Worm (Caenorhabditis elegans): ENCODE measurements around the gene acp-5.
A peak's percentile ranks its signal among the peaks of the same experiment; 100 is the strongest.

The acp-5 gene

DNA sequence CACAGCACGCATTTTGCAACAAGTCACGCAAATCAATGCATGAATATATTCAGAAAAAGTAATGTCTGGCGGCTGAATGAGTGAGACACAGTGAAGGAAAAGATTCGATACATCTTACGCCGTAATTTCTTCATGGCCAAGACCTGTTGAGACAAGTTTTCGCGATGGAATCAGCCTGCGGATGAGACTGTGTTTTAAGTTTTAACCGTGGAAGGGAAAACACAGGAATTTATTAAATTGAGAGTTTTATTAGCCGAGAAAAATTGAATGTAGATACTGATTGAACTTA is 24.9 kb downstream of the acp-5 start, which contains the start of gene hog-1:
TSS of gene hog-1 (minus strand) at position 101 of the 289 bp plus-strand sequence.
- TF ChIP-seq unc-39 (tag; optimal IDR thresholded peaks at IDR 0.05) (no peak), ZK546.5 (tag; optimal IDR thresholded peaks at IDR 0.05) (no peak), C34F6.9 (tag; optimal IDR thresholded peaks at IDR 0.05) (no peak), sma-3 (GFP tag; optimal IDR thresholded peaks at IDR 0.05) (no peak)

DNA sequence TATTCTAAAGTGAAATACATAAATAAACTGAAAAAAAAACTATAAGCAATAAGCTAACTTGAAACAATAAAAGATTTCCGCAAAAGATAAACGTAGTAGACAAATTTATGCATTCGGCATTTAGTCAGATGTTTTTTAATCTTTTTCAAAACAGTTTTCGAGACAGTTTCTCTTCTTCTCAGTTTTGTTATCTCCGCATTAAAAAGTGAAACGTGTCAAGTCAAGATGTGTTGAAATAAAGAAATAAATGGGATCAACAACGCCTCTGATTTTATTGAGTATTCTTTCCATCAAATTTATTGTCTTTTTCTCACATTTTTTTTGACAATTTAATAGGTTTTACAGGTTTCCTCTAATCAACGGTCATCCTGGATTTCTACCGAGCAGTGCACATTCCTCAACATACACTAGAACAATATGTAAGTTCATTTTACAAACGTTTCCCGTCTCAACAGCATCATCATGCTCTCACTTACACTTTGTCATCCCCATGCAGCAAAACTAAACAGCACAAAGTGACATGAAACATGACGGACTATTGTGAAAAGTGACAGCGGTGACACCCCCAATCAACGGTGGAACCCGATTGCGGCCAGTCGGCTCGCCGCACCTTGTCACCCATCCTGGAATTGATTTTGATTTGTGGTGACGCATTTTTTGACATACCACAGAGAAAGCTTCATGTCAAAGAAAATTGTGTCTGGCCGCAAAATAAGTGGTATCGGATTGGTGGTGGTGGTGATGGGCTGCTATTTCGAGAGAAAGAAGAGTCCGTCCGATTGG is 25.4 kb downstream of the acp-5 start:
- TF ChIP-seq ceh-16 (tag; optimal IDR thresholded peaks at IDR 0.05), result no peak
- TF ChIP-seq peb-1 (tag; optimal IDR thresholded peaks at IDR 0.05), result no peak
- peak; percentile 64 for TF ChIP-seq blmp-1 (tag; optimal IDR thresholded peaks at IDR 0.05; ENCODE audit: insufficient read depth)
- peak; percentile 4 for TF ChIP-seq nhr-25 (tag; optimal IDR thresholded peaks at IDR 0.05)
- TF ChIP-seq nhr-6 (tag; optimal IDR thresholded peaks at IDR 0.05), result no peak
- no peak for TF ChIP-seq mdl-1 (tag; optimal IDR thresholded peaks at IDR 0.05)

DNA sequence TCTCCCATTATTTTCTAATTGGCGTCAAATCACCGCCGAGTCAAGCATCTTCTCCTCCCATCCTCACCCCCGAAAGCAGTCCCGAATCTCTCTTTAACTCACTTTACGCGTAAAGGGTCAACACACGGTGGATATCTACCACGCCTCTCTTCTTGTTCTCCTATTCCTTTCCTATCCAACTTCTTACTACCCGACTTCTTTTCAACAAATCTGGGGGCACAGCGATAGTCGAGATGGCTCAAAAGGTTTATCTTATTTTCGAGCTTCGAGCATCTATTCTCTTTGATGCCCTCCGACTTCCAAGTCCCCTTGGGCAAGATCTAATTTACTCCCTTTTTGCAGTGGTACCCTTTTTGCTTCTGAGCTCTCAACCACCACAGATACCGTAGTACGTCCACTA is 29.9 kb downstream of the acp-5 start:
- no peak for TF ChIP-seq R02D3.7 (tag; optimal IDR thresholded peaks at IDR 0.05)
- no peak for TF ChIP-seq unc-62 (GFP tag; optimal IDR thresholded peaks at IDR 0.05)
- no peak for TF ChIP-seq elt-3 (tag; optimal IDR thresholded peaks at IDR 0.05)
- no peak for TF ChIP-seq dmd-4 (tag; optimal IDR thresholded peaks at IDR 0.05)
- TF ChIP-seq nhr-12 (tag; optimal IDR thresholded peaks at IDR 0.05), result no peak
- no peak for TF ChIP-seq nhr-77 (tag; optimal IDR thresholded peaks at IDR 0.05)
- no peak for TF ChIP-seq lin-13 (GFP tag; optimal IDR thresholded peaks at IDR 0.05)
- TF ChIP-seq F13H6.1 (tag; optimal IDR thresholded peaks at IDR 0.05), result no peak
- TF ChIP-seq elt-1 (tag; optimal IDR thresholded peaks at IDR 0.05), result no peak
- TF ChIP-seq alr-1 (tag; optimal IDR thresholded peaks at IDR 0.05), result no peak
- TF ChIP-seq nhr-6 (tag; optimal IDR thresholded peaks at IDR 0.05), result no peak
- no peak for TF ChIP-seq gmeb-1 (tag; optimal IDR thresholded peaks at IDR 0.05)
- TF ChIP-seq sem-4 (tag; optimal IDR thresholded peaks at IDR 0.05), result no peak
- TF ChIP-seq nhr-10 (tag; optimal IDR thresholded peaks at IDR 0.05), result no peak
- no peak for TF ChIP-seq ztf-11 (tag; optimal IDR thresholded peaks at IDR 0.05)
- TF ChIP-seq skn-1 (tag; optimal IDR thresholded peaks at IDR 0.05), result no peak
- TF ChIP-seq egl-27 (tag; optimal IDR thresholded peaks at IDR 0.05), result no peak
- TF ChIP-seq ztf-4 (tag; optimal IDR thresholded peaks at IDR 0.05), result no peak
- TF ChIP-seq sma-3 (GFP tag; optimal IDR thresholded peaks at IDR 0.05), result no peak

DNA sequence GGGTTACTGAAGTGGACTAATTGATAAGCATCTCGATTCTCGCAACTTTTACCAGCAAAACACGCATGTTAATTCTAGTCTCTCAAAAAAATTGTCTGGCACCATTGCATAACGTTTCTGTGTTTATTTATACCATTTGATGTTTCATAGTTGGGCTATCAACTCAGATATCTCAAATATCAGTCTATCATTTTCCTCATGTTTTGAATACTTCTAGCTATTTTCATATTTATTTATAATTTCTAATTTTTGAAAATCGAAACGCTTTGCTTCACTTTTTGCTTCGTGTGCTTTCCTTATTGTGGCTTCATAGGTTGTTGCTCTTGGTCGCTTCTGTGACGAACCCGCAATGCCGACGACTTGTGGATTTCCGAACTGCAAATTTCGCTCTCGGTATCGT is 33.2 kb downstream of the acp-5 start, which contains the start of gene ctbp-1:
TSS of gene ctbp-1 (plus strand) at position 301 of the 400 bp plus-strand sequence.
- no peak for TF ChIP-seq nhr-6 (tag; optimal IDR thresholded peaks at IDR 0.05)
- TF ChIP-seq ZK546.5 (tag; optimal IDR thresholded peaks at IDR 0.05), result no peak
- TF ChIP-seq mdl-1 (tag; optimal IDR thresholded peaks at IDR 0.05), result no peak

DNA sequence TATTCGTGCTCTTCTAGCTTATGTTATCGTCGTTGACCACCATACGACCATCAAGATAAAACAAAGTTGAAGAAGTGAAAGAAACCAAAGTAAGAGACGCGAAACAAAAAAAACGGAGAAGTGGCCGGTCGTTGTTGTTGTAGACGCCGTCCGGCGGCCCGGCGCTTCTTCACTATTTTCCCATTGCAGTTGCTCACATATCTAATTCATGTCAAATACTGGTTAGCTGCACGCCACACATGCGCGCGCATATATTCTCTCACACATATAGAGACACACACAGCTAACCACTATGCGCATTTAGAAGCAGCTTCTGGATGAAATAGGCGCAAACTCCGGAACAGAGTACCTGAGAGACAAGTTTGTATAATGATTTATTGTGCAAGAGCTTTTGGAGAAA is 38.8 kb downstream of the acp-5 start:
- TF ChIP-seq ama-1 (optimal IDR thresholded peaks at IDR 0.05) (no peak), lin-13 (GFP tag; optimal IDR thresholded peaks at IDR 0.05) (no peak), nhr-21 (tag; optimal IDR thresholded peaks at IDR 0.05) (no peak), nhr-6 (tag; optimal IDR thresholded peaks at IDR 0.05) (no peak), R02D3.7 (tag; optimal IDR thresholded peaks at IDR 0.05) (no peak), ztf-1 (GFP tag; conservative IDR thresholded peaks at IDR 0.05) (no peak), nhr-237 (tag; optimal IDR thresholded peaks at IDR 0.05) (no peak), nhr-129 (tag; optimal IDR thresholded peaks at IDR 0.05) (no peak), ceh-82 (tag; optimal IDR thresholded peaks at IDR 0.05) (no peak)

DNA sequence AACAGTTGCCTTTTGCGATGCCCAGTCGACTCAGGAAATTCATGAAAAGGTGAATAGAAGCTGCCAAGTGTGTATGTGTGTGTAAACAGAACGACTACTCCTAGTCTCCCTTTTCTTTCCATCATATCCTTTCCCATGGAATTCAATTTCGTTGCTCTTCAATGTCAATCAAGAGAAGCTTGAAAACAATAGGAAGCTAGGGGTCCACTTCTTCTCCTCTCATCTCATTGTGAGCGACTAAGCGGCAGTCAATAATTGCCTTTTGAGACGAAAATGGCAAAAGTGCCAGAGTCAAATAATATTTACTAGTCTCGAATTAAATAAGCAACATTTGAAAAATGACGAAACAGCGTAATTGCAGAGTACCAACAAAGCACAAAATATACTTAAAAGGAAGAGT is 40.4 kb downstream of the acp-5 start:
- TF ChIP-seq sma-3 (GFP tag; optimal IDR thresholded peaks at IDR 0.05), result no peak
- peak; percentile 1 for TF ChIP-seq nhr-129 (tag; optimal IDR thresholded peaks at IDR 0.05)
- no peak for TF ChIP-seq alr-1 (tag; optimal IDR thresholded peaks at IDR 0.05)

Measured in whole organism, L2 larva.